Fruit fly (Drosophila melanogaster) whole organism: ENCODE data around the gene Rpt3.

Experiments used
- CG8478 ChIP-seq: fragments of >200 bp; optimal IDR thresholded peaks from 2 replicates; lab custom pipeline; 2018; ENCODE audit warnings: inconsistent platforms
- Dll ChIP-seq: fragments of >200 bp; optimal IDR thresholded peaks from 2 replicates; lab custom pipeline; 2017
- EcR ChIP-seq, 2 experiments: fragments of >200 bp; optimal IDR thresholded peaks; 2 replicates each; lab custom pipeline; 2017; ENCODE audit warnings: missing biosample characterization in 2 of 2, missing genetic modification characterization in 2 of 2, missing genetic modification reagents in 2 of 2
- pan ChIP-seq: fragments of >200 bp; optimal IDR thresholded peaks from 2 replicates; lab custom pipeline; 2017
- psq ChIP-seq: fragments of >200 bp; optimal IDR thresholded peaks from 2 replicates; lab custom pipeline; 2017
- usp ChIP-seq: fragments of >200 bp; optimal IDR thresholded peaks from 2 replicates; lab custom pipeline; 2017; ENCODE audit warnings: missing biosample characterization, missing genetic modification characterization, mixed read lengths

The Rpt3 gene

DNA sequence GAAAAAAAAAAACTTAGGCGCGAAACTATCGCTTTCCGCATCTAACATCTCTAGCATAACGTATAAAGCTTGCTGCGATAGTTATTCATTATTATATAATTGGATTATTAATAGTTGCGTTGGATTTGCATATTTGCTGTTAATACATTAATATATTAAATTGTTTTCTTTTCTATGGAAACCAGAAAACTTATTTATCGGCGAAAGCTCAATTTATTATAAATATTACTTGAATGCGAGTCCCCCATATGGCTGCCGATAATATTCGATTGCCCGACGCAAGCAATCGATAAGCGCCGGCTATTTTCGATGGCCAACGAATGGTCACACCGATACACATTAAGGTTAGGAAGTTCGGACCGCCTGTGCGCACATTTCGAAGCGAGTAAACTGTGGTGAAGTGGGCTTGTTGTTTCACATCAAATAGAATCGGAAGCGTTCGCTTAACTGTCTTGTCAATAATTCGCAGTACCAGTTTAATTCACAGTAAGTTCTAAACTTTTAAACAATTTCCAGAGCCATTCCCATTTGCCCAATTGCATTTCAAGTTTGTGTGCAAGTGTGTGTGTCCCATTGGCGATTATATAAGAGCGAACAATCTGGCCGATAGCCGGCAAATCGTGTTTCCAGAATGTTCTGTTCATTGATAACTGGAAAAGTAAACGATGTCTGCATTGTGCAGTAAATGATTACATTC lies 16.6 kb upstream of the Rpt3 start, which contains the start of gene Hsp60A:
Hsp60A (plus strand) TSS at position 335 of the 697 bp plus-strand sequence.
- no peak for TF ChIP-seq pan (lab: Kevin White, UChicago)
- no peak for TF ChIP-seq CG8478
- TF ChIP-seq psq (lab: Kevin White, UChicago) = no peak
- no peak for TF ChIP-seq EcR (GFP tag; optimal IDR thresholded peaks at IDR 0.05; lab: Kevin White, UChicago)
- no peak for TF ChIP-seq Dll (lab: Kevin White, UChicago)
- no peak for TF ChIP-seq usp

dm6 chrX:11108845-11109450 lies 16.0 kb upstream of the Rpt3 start:
- no peak for TF ChIP-seq Dll (lab: Kevin White, UChicago)
- no peak for TF ChIP-seq EcR (GFP tag; optimal IDR thresholded peaks at IDR 0.05; lab: Kevin White, UChicago)
- TF ChIP-seq CG8478 = no peak
- TF ChIP-seq psq (lab: Kevin White, UChicago) = no peak
- TF ChIP-seq usp = no peak
- TF ChIP-seq pan (lab: Kevin White, UChicago) = no peak

DNA sequence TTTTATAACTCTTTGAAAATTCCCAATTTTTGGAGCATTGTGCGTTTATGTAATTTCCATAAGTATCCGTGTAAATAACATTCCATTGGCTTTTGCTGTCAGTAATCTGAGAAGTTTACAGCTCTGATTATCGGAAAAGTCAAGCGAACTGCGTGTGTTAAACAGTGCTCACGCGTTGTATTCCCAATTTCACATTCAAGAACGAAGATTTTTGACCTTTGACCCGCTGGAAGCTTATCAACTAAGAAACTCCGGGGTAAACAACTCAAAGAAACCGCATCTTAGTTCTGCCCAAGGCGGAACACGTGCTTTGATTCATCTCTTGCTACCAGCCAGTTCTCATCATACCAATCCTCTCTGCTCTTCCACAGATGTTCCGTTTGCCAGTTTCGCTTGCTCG lies 15.2 kb upstream of the Rpt3 start:
- TF ChIP-seq Dll (lab: Kevin White, UChicago) = no peak
- no peak for TF ChIP-seq EcR (GFP tag; optimal IDR thresholded peaks at IDR 0.05; lab: Kevin White, UChicago)

- no peak for TF ChIP-seq Dll (lab: Kevin White, UChicago)
- TF ChIP-seq psq (lab: Kevin White, UChicago) = no peak
- TF ChIP-seq pan (lab: Kevin White, UChicago) = no peak
- TF ChIP-seq usp = no peak
- no peak for TF ChIP-seq EcR (GFP tag; optimal IDR thresholded peaks at IDR 0.05; lab: Kevin White, UChicago)
- no peak for TF ChIP-seq CG8478
Measured at dm6 chrX:11123561-11123960, 1.3 kb upstream of the Rpt3 start.

DNA sequence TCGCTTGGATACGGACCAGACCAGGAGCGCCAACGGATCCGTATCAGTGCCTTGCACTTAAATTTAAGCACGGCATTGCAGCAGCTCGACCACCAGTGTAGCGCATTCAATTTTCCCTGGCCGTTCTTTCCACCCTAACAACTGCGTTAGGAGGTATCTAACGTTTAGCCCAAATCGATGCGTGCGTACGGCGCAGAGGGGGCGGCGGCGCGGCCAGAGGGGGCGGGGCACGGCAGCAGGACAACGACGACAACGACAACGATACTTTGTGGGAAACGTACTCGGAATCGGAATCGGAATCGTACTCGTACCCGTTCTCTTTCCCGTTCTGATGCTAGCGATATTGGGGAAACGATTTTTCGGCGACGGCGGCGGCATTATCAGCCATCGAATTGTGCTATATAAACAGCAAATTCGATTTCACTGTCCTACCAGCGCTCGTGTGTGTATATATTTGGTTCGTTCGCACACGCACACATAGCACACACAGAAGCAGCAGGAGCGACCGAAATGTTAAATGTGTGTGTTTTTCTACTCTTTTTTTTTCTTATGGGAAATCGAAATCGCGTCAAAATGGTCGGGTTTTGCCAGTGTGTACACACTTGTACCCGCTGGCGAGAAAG lies 664 bp upstream of the Rpt3 start, which contains the start of gene CG11122:
CG11122 (minus strand) TSS at position 601 of the 623 bp plus-strand sequence.
- TF ChIP-seq EcR (GFP tag; optimal IDR thresholded peaks at IDR 0.05; lab: Kevin White, UChicago) (no peak), CG8478 (no peak), usp (no peak), Dll (lab: Kevin White, UChicago) (no peak), psq (lab: Kevin White, UChicago) (no peak), pan (lab: Kevin White, UChicago) (no peak)

DNA sequence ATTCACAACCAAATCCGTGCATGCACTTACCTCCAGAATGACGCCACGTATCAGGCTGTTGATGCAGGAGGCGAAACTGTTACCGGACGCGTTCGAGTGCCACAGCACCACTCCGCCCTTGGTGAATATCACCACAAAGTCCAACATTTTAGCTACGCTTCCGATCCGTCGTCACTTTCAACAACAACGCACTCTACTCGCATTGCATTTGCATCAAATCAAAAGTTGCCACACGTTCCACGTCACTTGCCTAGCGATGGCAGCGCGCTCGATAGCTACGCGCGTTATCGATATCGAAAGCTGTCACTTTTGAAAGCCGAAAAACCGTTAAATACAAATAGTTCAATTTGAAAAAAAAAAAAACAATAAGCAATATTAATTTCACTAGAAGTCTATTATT lies 3.9 kb downstream of the Rpt3 start, which contains the start of gene SrpRalpha:
SrpRalpha (minus strand) TSS at position 260 of the 400 bp plus-strand sequence.
- no peak for TF ChIP-seq usp
- no peak for TF ChIP-seq EcR (GFP tag; optimal IDR thresholded peaks at IDR 0.05; lab: Kevin White, UChicago)
- no peak for TF ChIP-seq psq (lab: Kevin White, UChicago)
- TF ChIP-seq Dll (lab: Kevin White, UChicago) = no peak

dm6 chrX:11132312-11132711 lies 7.4 kb downstream of the Rpt3 start, which contains the start of gene CG44385:
TSS of gene CG44385 (minus strand) at chrX:11132412.
- TF ChIP-seq pan (lab: Kevin White, UChicago) (no peak), CG8478 (no peak), EcR (GFP tag; optimal IDR thresholded peaks at IDR 0.05; lab: Kevin White, UChicago) (no peak), psq (lab: Kevin White, UChicago) (no peak), usp (no peak)

dm6 chrX:11135840-11136586 lies 11.1 kb downstream of the Rpt3 start:
- TF ChIP-seq Dll (lab: Kevin White, UChicago) (no peak), usp (no peak), psq (lab: Kevin White, UChicago) (no peak), pan (lab: Kevin White, UChicago) (no peak), CG8478 (no peak), EcR (GFP tag; optimal IDR thresholded peaks at IDR 0.05; lab: Kevin White, UChicago) (no peak)

DNA sequence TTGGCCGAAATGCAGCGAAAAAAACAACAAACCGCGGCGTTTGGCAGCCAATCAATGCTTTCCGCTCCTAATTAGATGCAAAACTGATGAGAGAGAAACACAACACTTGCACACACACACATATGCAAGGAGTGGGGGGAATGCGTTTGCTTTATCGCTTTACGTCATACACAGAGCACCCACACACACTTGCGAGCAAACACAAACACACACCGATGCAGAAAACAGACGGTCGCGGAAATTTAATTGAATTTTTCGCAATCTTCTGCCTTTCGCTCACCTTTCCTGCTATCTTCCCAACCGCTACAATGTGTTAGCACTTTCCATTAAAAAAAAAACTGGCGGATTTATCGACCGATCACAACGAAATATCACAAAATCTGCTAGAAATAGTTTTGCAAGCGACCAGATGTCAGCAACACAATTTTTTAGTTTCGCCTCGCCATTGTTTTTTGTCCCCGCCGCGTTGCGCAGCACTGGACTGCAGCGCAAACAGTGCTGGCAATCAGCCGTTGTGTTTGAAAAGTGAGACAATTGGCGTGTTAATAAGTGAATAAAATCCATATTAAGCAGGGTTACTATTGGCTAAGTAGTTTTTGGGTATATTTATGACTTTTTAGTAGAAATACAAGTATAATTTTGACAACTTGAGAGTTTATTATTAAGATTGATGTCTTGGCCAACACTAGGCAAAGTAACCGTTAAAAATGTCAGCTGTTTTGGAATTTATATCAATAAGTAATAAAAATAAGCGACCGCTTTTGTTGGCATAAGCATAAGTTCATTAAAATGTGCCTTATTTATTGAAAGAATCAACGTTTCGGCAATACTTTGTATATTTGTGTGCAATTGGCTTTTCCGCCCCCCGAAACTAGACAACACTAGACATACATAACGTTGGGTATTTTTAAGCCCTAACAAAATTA lies 11.9 kb downstream of the Rpt3 start, which contains the start of gene Klp10A:
Klp10A (minus strand) TSS at position 532 of the 926 bp plus-strand sequence.
- TF ChIP-seq pan (lab: Kevin White, UChicago) = no peak
- TF ChIP-seq EcR (GFP tag; optimal IDR thresholded peaks at IDR 0.05; lab: Kevin White, UChicago) = no peak
- TF ChIP-seq CG8478 = no peak
- TF ChIP-seq Dll (lab: Kevin White, UChicago) = no peak
- TF ChIP-seq psq (lab: Kevin White, UChicago) = no peak
- no peak for TF ChIP-seq usp

- TF ChIP-seq CG8478 (no peak), Dll (lab: Kevin White, UChicago) (no peak), psq (lab: Kevin White, UChicago) (no peak), EcR (GFP tag; optimal IDR thresholded peaks at IDR 0.05; lab: Kevin White, UChicago) (no peak), pan (lab: Kevin White, UChicago) (no peak)
Measured at dm6 chrX:11137566-11138186, 12.8 kb downstream of the Rpt3 start, which contains the start of gene CDK2AP1. TSS of gene CDK2AP1 (plus strand) at chrX:11137859.
